Fruit fly (Drosophila melanogaster): ENCODE measurements around the gene Aven.
A peak's percentile ranks its signal among the peaks of the same experiment; 100 is the strongest.

Aven gene

DNA sequence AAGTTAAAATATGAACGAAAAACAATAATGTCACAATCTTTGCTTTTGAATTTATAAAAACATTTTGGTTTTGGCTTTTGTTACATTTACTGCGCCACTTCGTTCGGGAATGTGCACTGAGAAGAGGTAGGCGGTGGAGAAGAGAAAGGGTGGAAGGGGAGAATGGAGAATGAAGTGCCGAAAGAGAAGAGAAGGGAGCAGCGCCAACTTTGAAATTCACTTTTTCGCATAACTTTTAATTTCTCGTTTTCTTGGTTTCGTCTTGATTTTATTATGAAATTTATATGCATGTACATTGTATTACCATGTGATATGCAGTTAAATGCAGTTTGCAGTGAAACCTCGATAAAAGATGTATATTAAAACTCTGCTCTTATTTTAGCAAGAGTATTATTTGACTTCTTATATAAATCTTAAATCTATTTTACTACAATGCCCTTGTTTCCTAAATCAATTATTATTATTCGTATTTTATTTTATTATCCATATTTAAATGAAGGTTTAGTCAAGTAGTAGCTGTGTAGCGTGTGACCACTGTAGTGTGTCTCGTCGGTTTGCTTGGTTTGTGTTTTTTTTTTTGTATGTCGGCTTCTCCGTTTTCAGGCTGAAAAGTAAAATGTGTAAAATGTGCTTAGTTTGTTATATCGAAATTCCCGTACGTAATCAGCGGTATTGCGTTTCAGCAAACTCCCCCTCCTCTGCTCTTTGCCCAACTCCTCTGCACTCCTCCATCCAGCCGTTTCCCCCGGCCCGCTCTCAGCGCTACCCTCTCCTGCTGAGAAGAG, 33.4 kb upstream of the Aven start (continued):
- TF ChIP-seq B-H1 (GFP tag; IDR thresholded peaks at IDR 0.05) (no peak), CG10366 (GFP tag; IDR thresholded peaks at IDR 0.05) (no peak), ranshi (GFP tag; IDR thresholded peaks at IDR 0.05) (no peak), psq (GFP tag; optimal IDR thresholded peaks at IDR 0.05) (no peak), CG8924 (tag; optimal IDR thresholded peaks at IDR 0.05) (no peak), dan (GFP tag; IDR thresholded peaks at IDR 0.05) (no peak), sens-2 (GFP tag; IDR thresholded peaks at IDR 0.05) (no peak), gcm (GFP tag; optimal IDR thresholded peaks at IDR 0.05) (no peak), CG7556 (GFP tag; optimal IDR thresholded peaks at IDR 0.05) (peak; percentile 1), BEAF-32 (GFP tag; optimal IDR thresholded peaks at IDR 0.05) (no peak), zfh1 (GFP tag; IDR thresholded peaks at IDR 0.05) (no peak), Opbp (GFP tag; IDR thresholded peaks at IDR 0.05; ENCODE audit: partially characterized antibody) (no peak), NfI (GFP tag; optimal IDR thresholded peaks at IDR 0.05) (no peak), NFAT (GFP tag; IDR thresholded peaks at IDR 0.05) (no peak), lab (GFP tag; optimal IDR thresholded peaks at IDR 0.05) (no peak), CG5245 (GFP tag; optimal IDR thresholded peaks at IDR 0.05) (no peak), chn (GFP tag; optimal IDR thresholded peaks at IDR 0.05) (no peak), CG18599 (GFP tag; optimal IDR thresholded peaks at IDR 0.05) (no peak), grau (tag; optimal IDR thresholded peaks at IDR 0.05) (peak; percentile 91), CG30431 (GFP tag; optimal IDR thresholded peaks at IDR 0.05) (no peak), CG8290 (GFP tag; optimal IDR thresholded peaks at IDR 0.05) (no peak), CG8290 (tag; optimal IDR thresholded peaks at IDR 0.05) (no peak), knrl (GFP tag; IDR thresholded peaks at IDR 0.05; ENCODE audit: partially characterized antibody) (no peak), D (optimal IDR thresholded peaks at IDR 0.05) (no peak), D (GFP tag; optimal IDR thresholded peaks at IDR 0.05) (peak; percentile 2), Six4 (GFP tag; optimal IDR thresholded peaks at IDR 0.05) (no peak), CG33557 (GFP tag; optimal IDR thresholded peaks at IDR 0.05) (peak; percentile 15), CG2678 (tag; optimal IDR thresholded peaks at IDR 0.05) (peak; percentile 31), Mrtf (GFP tag; IDR thresholded peaks at IDR 0.05) (no peak), CG12071 (GFP tag; optimal IDR thresholded peaks at IDR 0.05) (no peak), TFAM (GFP tag; optimal IDR thresholded peaks at IDR 0.05) (no peak), MESR4 (GFP tag; optimal IDR thresholded peaks at IDR 0.05) (no peak), CG32772 (GFP tag; IDR thresholded peaks at IDR 0.05) (no peak), HmgZ (tag; optimal IDR thresholded peaks at IDR 0.05) (no peak), dpn (GFP tag; optimal IDR thresholded peaks at IDR 0.05) (no peak), dmrt99B (tag; optimal IDR thresholded peaks at IDR 0.05) (peak; percentile 30), HLHmδ (GFP tag; optimal IDR thresholded peaks at IDR 0.05) (no peak), CG6765 (GFP tag; optimal IDR thresholded peaks at IDR 0.05) (no peak), dati (GFP tag; IDR thresholded peaks at IDR 0.05) (no peak), fd96Cb (tag; optimal IDR thresholded peaks at IDR 0.05) (peak; percentile 30), schlank (tag; optimal IDR thresholded peaks at IDR 0.05) (no peak), E2f2 (GFP tag; IDR thresholded peaks at IDR 0.05) (no peak), Deaf1 (tag; optimal IDR thresholded peaks at IDR 0.05) (no peak), grn (GFP tag; optimal IDR thresholded peaks at IDR 0.05) (no peak), scrt (GFP tag; optimal IDR thresholded peaks at IDR 0.05) (no peak), CG9817 (tag; optimal IDR thresholded peaks at IDR 0.05) (no peak), CG32767 (GFP tag; IDR thresholded peaks at IDR 0.05) (no peak), CG13123 (GFP tag; optimal IDR thresholded peaks at IDR 0.05) (no peak), CG17186 (GFP tag; optimal IDR thresholded peaks at IDR 0.05) (no peak), CG7839 (tag; optimal IDR thresholded peaks at IDR 0.05) (peak; percentile 36), Rfx (GFP tag; IDR thresholded peaks at IDR 0.05) (no peak)
